Fruit fly (Drosophila melanogaster): ENCODE data around the gene cal1.

cal1 gene

dm6 chr3R:17127912-17128311 is 39.8 kb downstream of the cal1 start, which contains the start of gene CG31265:
Gene CG31265 (plus strand): TSS chr3R:17128212.
- no peak for TF ChIP-seq Snoo (tag; optimal IDR thresholded peaks at IDR 0.05)
- TF ChIP-seq fd96Ca (GFP tag; IDR thresholded peaks at IDR 0.05) = no peak
- no peak for TF ChIP-seq CG8159 (tag; optimal IDR thresholded peaks at IDR 0.05)
- no peak for TF ChIP-seq gl (tag; optimal IDR thresholded peaks at IDR 0.05)
- TF ChIP-seq CG13204 (GFP tag; optimal IDR thresholded peaks at IDR 0.05) = no peak
- no peak for TF ChIP-seq CG10348 (GFP tag; IDR thresholded peaks at IDR 0.05)
- no peak for TF ChIP-seq Ets98B (GFP tag; IDR thresholded peaks at IDR 0.05)
- TF ChIP-seq CG34367 (tag; optimal IDR thresholded peaks at IDR 0.05) = no peak
- TF ChIP-seq CG8301 (tag; optimal IDR thresholded peaks at IDR 0.05) = no peak
- TF ChIP-seq CG9948 (tag; optimal IDR thresholded peaks at IDR 0.05) = no peak
- no peak for TF ChIP-seq CG12605 (GFP tag; IDR thresholded peaks at IDR 0.05)
- no peak for TF ChIP-seq CG15710 (tag; optimal IDR thresholded peaks at IDR 0.05)
- no peak for TF ChIP-seq CG32121 (GFP tag; IDR thresholded peaks at IDR 0.05)
- no peak for TF ChIP-seq CG14655 (GFP tag; optimal IDR thresholded peaks at IDR 0.05)
- no peak for TF ChIP-seq CG17806 (tag; optimal IDR thresholded peaks at IDR 0.05)
- TF ChIP-seq rn (GFP tag; IDR thresholded peaks at IDR 0.05) = no peak
- no peak for TF ChIP-seq EcR (GFP tag; optimal IDR thresholded peaks at IDR 0.05)
- TF ChIP-seq Pif1B (GFP tag; optimal IDR thresholded peaks at IDR 0.05) = no peak
- TF ChIP-seq CG4496 (GFP tag; IDR thresholded peaks at IDR 0.05) = no peak
- no peak for TF ChIP-seq D1 (tag; optimal IDR thresholded peaks at IDR 0.05)

dm6 chr3R:17130326-17130725 is 42.2 kb downstream of the cal1 start, which contains the start of gene CG17475:
Gene CG17475 (minus strand): TSS chr3R:17130426.
- TF ChIP-seq Pif1A (GFP tag; optimal IDR thresholded peaks at IDR 0.05) (no peak), CG9948 (tag; optimal IDR thresholded peaks at IDR 0.05) (no peak), CG15710 (tag; optimal IDR thresholded peaks at IDR 0.05) (no peak), fd96Ca (GFP tag; IDR thresholded peaks at IDR 0.05) (no peak), CG12605 (GFP tag; IDR thresholded peaks at IDR 0.05) (no peak), rn (GFP tag; IDR thresholded peaks at IDR 0.05) (no peak), EcR (GFP tag; optimal IDR thresholded peaks at IDR 0.05) (no peak), CG13204 (GFP tag; optimal IDR thresholded peaks at IDR 0.05) (no peak), CG8159 (tag; optimal IDR thresholded peaks at IDR 0.05) (no peak), gl (tag; optimal IDR thresholded peaks at IDR 0.05) (no peak), CG8301 (tag; optimal IDR thresholded peaks at IDR 0.05) (no peak), CG14655 (GFP tag; optimal IDR thresholded peaks at IDR 0.05) (no peak), D1 (tag; optimal IDR thresholded peaks at IDR 0.05) (no peak), Pif1B (GFP tag; optimal IDR thresholded peaks at IDR 0.05) (no peak)

- TF ChIP-seq CG17806 (tag; optimal IDR thresholded peaks at IDR 0.05) (no peak), CG8159 (tag; optimal IDR thresholded peaks at IDR 0.05) (no peak), CG15710 (tag; optimal IDR thresholded peaks at IDR 0.05) (no peak), CG8301 (tag; optimal IDR thresholded peaks at IDR 0.05) (no peak), CG14655 (GFP tag; optimal IDR thresholded peaks at IDR 0.05) (no peak), fd96Ca (GFP tag; IDR thresholded peaks at IDR 0.05) (no peak), CG34367 (tag; optimal IDR thresholded peaks at IDR 0.05) (no peak), rn (GFP tag; IDR thresholded peaks at IDR 0.05) (no peak), D1 (tag; optimal IDR thresholded peaks at IDR 0.05) (no peak), gl (tag; optimal IDR thresholded peaks at IDR 0.05) (no peak), CG9948 (tag; optimal IDR thresholded peaks at IDR 0.05) (no peak), CG4496 (GFP tag; IDR thresholded peaks at IDR 0.05) (no peak), Ets98B (GFP tag; IDR thresholded peaks at IDR 0.05) (no peak), CG12605 (GFP tag; IDR thresholded peaks at IDR 0.05) (no peak), Pif1B (GFP tag; optimal IDR thresholded peaks at IDR 0.05) (no peak), CG10348 (GFP tag; IDR thresholded peaks at IDR 0.05) (no peak), CG32121 (GFP tag; IDR thresholded peaks at IDR 0.05) (no peak), Pif1A (GFP tag; optimal IDR thresholded peaks at IDR 0.05) (no peak)
Measured at dm6 chr3R:17132098-17132712, 44.1 kb downstream of the cal1 start, which contains the start of the genes CG4053 and CG31266. Gene CG4053 (minus strand): TSS chr3R:17132198. Gene CG31266 (plus strand): TSS chr3R:17132662.

dm6 chr3R:17133897-17134296 is 45.8 kb downstream of the cal1 start, which contains the start of gene CG31267:
Gene CG31267 (plus strand): TSS chr3R:17134197.
- TF ChIP-seq CG17806 (tag; optimal IDR thresholded peaks at IDR 0.05) = no peak
- no peak for TF ChIP-seq CG12605 (GFP tag; IDR thresholded peaks at IDR 0.05)
- TF ChIP-seq Ets98B (GFP tag; IDR thresholded peaks at IDR 0.05) = no peak
- TF ChIP-seq CG34367 (tag; optimal IDR thresholded peaks at IDR 0.05) = no peak
- TF ChIP-seq fd96Ca (GFP tag; IDR thresholded peaks at IDR 0.05) = no peak
- TF ChIP-seq gl (tag; optimal IDR thresholded peaks at IDR 0.05) = no peak
- TF ChIP-seq CG9948 (tag; optimal IDR thresholded peaks at IDR 0.05) = no peak
- no peak for TF ChIP-seq CG10348 (GFP tag; IDR thresholded peaks at IDR 0.05)
- TF ChIP-seq CG4496 (GFP tag; IDR thresholded peaks at IDR 0.05) = no peak
- TF ChIP-seq CG15710 (tag; optimal IDR thresholded peaks at IDR 0.05) = no peak

- no peak for TF ChIP-seq CG34367 (tag; optimal IDR thresholded peaks at IDR 0.05)
- TF ChIP-seq CG8301 (tag; optimal IDR thresholded peaks at IDR 0.05) = no peak
- no peak for TF ChIP-seq CG4496 (GFP tag; IDR thresholded peaks at IDR 0.05)
- TF ChIP-seq EcR (GFP tag; optimal IDR thresholded peaks at IDR 0.05) = no peak
Measured at dm6 chr3R:17135747-17136146, 47.7 kb downstream of the cal1 start, which contains the start of gene CG5246. Gene CG5246 (plus strand): TSS chr3R:17136111.

- TF ChIP-seq rn (GFP tag; IDR thresholded peaks at IDR 0.05) (no peak), CG32121 (GFP tag; IDR thresholded peaks at IDR 0.05) (no peak), Snoo (tag; optimal IDR thresholded peaks at IDR 0.05) (no peak), gl (tag; optimal IDR thresholded peaks at IDR 0.05) (no peak), CG4496 (GFP tag; IDR thresholded peaks at IDR 0.05) (no peak), Pif1A (GFP tag; optimal IDR thresholded peaks at IDR 0.05) (no peak), Pif1B (GFP tag; optimal IDR thresholded peaks at IDR 0.05) (no peak), D1 (tag; optimal IDR thresholded peaks at IDR 0.05) (no peak), CG14655 (GFP tag; optimal IDR thresholded peaks at IDR 0.05) (no peak), CG8159 (tag; optimal IDR thresholded peaks at IDR 0.05) (no peak), CG15710 (tag; optimal IDR thresholded peaks at IDR 0.05) (no peak), Ets98B (GFP tag; IDR thresholded peaks at IDR 0.05) (no peak), CG34367 (tag; optimal IDR thresholded peaks at IDR 0.05) (no peak), fd96Ca (GFP tag; IDR thresholded peaks at IDR 0.05) (no peak), CG12605 (GFP tag; IDR thresholded peaks at IDR 0.05) (no peak), EcR (GFP tag; optimal IDR thresholded peaks at IDR 0.05) (no peak), CG13204 (GFP tag; optimal IDR thresholded peaks at IDR 0.05) (no peak), CG9948 (tag; optimal IDR thresholded peaks at IDR 0.05) (no peak)
Measured at dm6 chr3R:17137593-17137992, 49.5 kb downstream of the cal1 start, which contains the start of gene CG5255. Gene CG5255 (plus strand): TSS chr3R:17137893.
